Fruit fly (Drosophila melanogaster): ENCODE measurements around the gene LManI.

- no peak for TF ChIP-seq CG11294 (GFP tag; IDR thresholded peaks at IDR 0.05)
- TF ChIP-seq Eip93F (GFP tag; optimal IDR thresholded peaks at IDR 0.05), result no peak
- no peak for TF ChIP-seq Hr39 (GFP tag; optimal IDR thresholded peaks at IDR 0.05)
- no peak for TF ChIP-seq CG31627 (GFP tag; optimal IDR thresholded peaks at IDR 0.05)
- no peak for TF ChIP-seq CG4318 (GFP tag; optimal IDR thresholded peaks at IDR 0.05)
- no peak for TF ChIP-seq CG10669 (GFP tag; optimal IDR thresholded peaks at IDR 0.05)
- no peak for TF ChIP-seq pdm3 (GFP tag; optimal IDR thresholded peaks at IDR 0.05)
- TF ChIP-seq dac (GFP tag; optimal IDR thresholded peaks at IDR 0.05), result no peak
- TF ChIP-seq topi (GFP tag; optimal IDR thresholded peaks at IDR 0.05), result no peak
- TF ChIP-seq Gug (GFP tag; IDR thresholded peaks at IDR 0.05), result no peak
- no peak for TF ChIP-seq Met (GFP tag; optimal IDR thresholded peaks at IDR 0.05)
- no peak for TF ChIP-seq esn (GFP tag; optimal IDR thresholded peaks at IDR 0.05)
- TF ChIP-seq OdsH (GFP tag; optimal IDR thresholded peaks at IDR 0.05), result no peak
- no peak for TF ChIP-seq CG8632 (GFP tag; optimal IDR thresholded peaks at IDR 0.05)
These were observed 43.4 kb upstream of the LManI start for dm6 chr2L:10500309-10500974.

Measured in whole organism, prepupa.